Worm (Caenorhabditis elegans) whole organism, young adult: Measurements from ENCODE around the gene wrk-1.

ENCODE experiments used
- F52B5.7 ChIP-seq: sonication (generic microtip); optimal IDR thresholded peaks from 2 replicates; lab custom pipeline; 2016; ENCODE audit warnings: mild to moderate bottlenecking, missing genetic modification characterization, missing compliant biosample characterization
- Y67H2A.10 ChIP-seq: fragments of 200-800 bp; sonication (Bioruptor generic); conservative IDR thresholded peaks from 2 replicates; pipeline ENCODE4 v1.3.6; 2022; ENCODE audit warnings: missing genetic modification reagents, missing genetic modification characterization, missing compliant biosample characterization
- ama-1 ChIP-seq, 3 experiments: fragments of 150-350 bp in 1 of 3; sonication (generic microtip) in 2 of 3; optimal IDR thresholded peaks; 2 replicates each; lab custom pipeline; 2014 to 2018; ENCODE audit warnings: missing biosample characterization in 2 of 3, missing genetic modification characterization in 2 of 3, missing genetic modification reagents in 2 of 3
- gei-17 ChIP-seq: fragments of 200-800 bp; sonication (Bioruptor generic); optimal IDR thresholded peaks from 2 replicates; lab custom pipeline; 2018; ENCODE audit warnings: mild to moderate bottlenecking, missing genetic modification characterization, missing compliant biosample characterization
- mes-4 ChIP-seq: sonication (generic microtip); optimal IDR thresholded peaks from 2 replicates; lab custom pipeline; 2016; ENCODE audit warnings: missing genotype, missing genetic modification characterization, missing compliant biosample characterization
- nfya-2 ChIP-seq: fragments of 200-800 bp; sonication (Bioruptor generic); IDR thresholded peaks from 2 replicates; pipeline ENCODE4 v1.3.6; 2022; ENCODE audit warnings: missing genetic modification reagents, missing genetic modification characterization, missing compliant biosample characterization
- pha-4 ChIP-seq: fragments of 150-350 bp; sonication (generic microtip); optimal IDR thresholded peaks from 2 replicates; lab custom pipeline; 2014; ENCODE audit warnings: missing biosample characterization, missing genetic modification reagents, missing genetic modification characterization
- rpc-1 ChIP-seq, 2 experiments: fragments of 150-350 bp in 1 of 2; sonication (generic microtip) in 1 of 2; optimal IDR thresholded peaks; 2 replicates each; lab custom pipeline; 2014 to 2018; ENCODE audit warnings: missing biosample characterization in 1 of 2, missing genetic modification characterization in 1 of 2, missing genetic modification reagents in 1 of 2, missing genotype in 1 of 2
- ztf-6 ChIP-seq: fragments of 200-800 bp; sonication (Bioruptor generic); IDR thresholded peaks from 2 replicates; pipeline ENCODE4 v1.3.6; 2022; ENCODE audit warnings: missing genetic modification reagents, missing genetic modification characterization, missing compliant biosample characterization

- TF ChIP-seq pha-4 (tag; lab: Kevin White, UChicago) (no peak), F52B5.7 (no peak), mes-4 (tag; lab: Kevin White, UChicago) (no peak), ztf-6 (GFP tag; lab: Robert Waterston, UW) (no peak), rpc-1 (optimal IDR thresholded peaks at IDR 0.05; lab: Kevin White, UChicago) (no peak), rpc-1 (tag; optimal IDR thresholded peaks at IDR 0.05; lab: Kevin White, UChicago) (no peak), ama-1 (optimal IDR thresholded peaks at IDR 0.05; lab: Kevin White, UChicago) (no peak), ama-1 (GFP tag; optimal IDR thresholded peaks at IDR 0.05; lab: Kevin White, UChicago) (no peak), nfya-2 (GFP tag; lab: Robert Waterston, UW) (no peak), gei-17 (no peak), Y67H2A.10 (GFP tag; lab: Robert Waterston, UW) (no peak)
These were observed 15.9 kb upstream of the wrk-1 start, which contains the start of gene sulp-3 for ce11 chrX:8408267-8408666.
